Worm (Caenorhabditis elegans) whole organism, young adult: ENCODE results near the gene Y73B6BL.12.

ENCODE experiments used
- D2030.7 ChIP-seq: fragments of 200-800 bp; sonication (Bioruptor generic); IDR thresholded peaks from 2 replicates; pipeline ENCODE4 v1.3.6; 2022; ENCODE audit warnings: missing genetic modification reagents, missing genetic modification characterization, missing compliant biosample characterization
- F22D6.2 ChIP-seq: sonication (generic microtip); optimal IDR thresholded peaks from 2 replicates; lab custom pipeline; 2016; ENCODE audit warnings: mild to moderate bottlenecking, missing genetic modification characterization, missing compliant biosample characterization
- F39B2.1 ChIP-seq: fragments of 200-800 bp; sonication (Bioruptor generic); IDR thresholded peaks from 2 replicates; pipeline ENCODE4 v1.3.6; 2022; ENCODE audit warnings: missing genetic modification reagents, missing genetic modification characterization, missing compliant biosample characterization
- F57C9.4 ChIP-seq: sonication (generic microtip); optimal IDR thresholded peaks from 2 replicates; lab custom pipeline; 2017; ENCODE audit warnings: mild to moderate bottlenecking, missing genetic modification characterization, missing compliant biosample characterization
- K11D2.4 ChIP-seq: fragments of 200-800 bp; sonication (Bioruptor generic); IDR thresholded peaks from 2 replicates; pipeline ENCODE4 v1.3.6; 2022; ENCODE audit warnings: missing genetic modification reagents, missing genetic modification characterization, missing compliant biosample characterization
- T07F8.4 ChIP-seq: sonication (generic microtip); optimal IDR thresholded peaks from 2 replicates; lab custom pipeline; 2016; ENCODE audit warnings: mild to moderate bottlenecking, missing genetic modification characterization, moderate library complexity, missing compliant biosample characterization
- T26A5.8 ChIP-seq: sonication (generic microtip); optimal IDR thresholded peaks from 2 replicates; lab custom pipeline; 2016; ENCODE audit warnings: missing genetic modification characterization, missing compliant biosample characterization
- Y53F4B.3 ChIP-seq: fragments of 200-800 bp; sonication (Bioruptor generic); IDR thresholded peaks from 2 replicates; pipeline ENCODE4 v1.3.6; 2022; ENCODE audit warnings: missing genetic modification reagents, missing genetic modification characterization, missing compliant biosample characterization
- Y56A3A.18 ChIP-seq: fragments of 200-800 bp; sonication (Bioruptor generic); IDR thresholded peaks from 2 replicates; pipeline ENCODE4 v1.3.6; 2022; ENCODE audit warnings: missing genetic modification reagents, missing genetic modification characterization, missing compliant biosample characterization
- Y95B8A.8 ChIP-seq: fragments of 200-800 bp; sonication (Bioruptor generic); IDR thresholded peaks from 2 replicates; pipeline ENCODE4 v1.3.6; 2022; ENCODE audit warnings: missing genetic modification reagents, missing genetic modification characterization, missing compliant biosample characterization
- akir-1 ChIP-seq: fragments of 200-800 bp; sonication (Bioruptor generic); optimal IDR thresholded peaks from 2 replicates; lab custom pipeline; 2018; ENCODE audit warnings: mild to moderate bottlenecking, missing genetic modification characterization, moderate library complexity, missing compliant biosample characterization
- aptf-2 ChIP-seq: fragments of 200-800 bp; sonication (Bioruptor generic); conservative IDR thresholded peaks from 2 replicates; pipeline ENCODE4 v1.3.6; 2022; ENCODE audit warnings: missing genetic modification reagents, missing genetic modification characterization, missing compliant biosample characterization
- aptf-3 ChIP-seq: fragments of 200-800 bp; sonication (Bioruptor generic); IDR thresholded peaks from 2 replicates; pipeline ENCODE4 v1.3.6; 2022; ENCODE audit warnings: missing genetic modification characterization, missing compliant biosample characterization
- cebp-1 ChIP-seq, 2 experiments: fragments of 200-800 bp in 1 of 2; sonication (Bioruptor generic) in 1 of 2; sonication (generic microtip) in 1 of 2; IDR thresholded peaks in 1 of 2; optimal IDR thresholded peaks in 1 of 2; 2 replicates each; pipeline versions ENCODE4 v1.3.6 to Lab custom; 2017 to 2022; ENCODE audit warnings: missing compliant biosample characterization in 2 of 2, missing genetic modification characterization in 2 of 2, mild to moderate bottlenecking in 1 of 2, missing genetic modification reagents in 1 of 2, moderate library complexity in 1 of 2
- cebp-2 ChIP-seq: fragments of 200-800 bp; sonication (Bioruptor generic); IDR thresholded peaks from 2 replicates; pipeline ENCODE4 v1.3.6; 2022; ENCODE audit warnings: missing genetic modification characterization, missing compliant biosample characterization
- ceh-100 ChIP-seq: fragments of 200-800 bp; sonication (Bioruptor generic); IDR thresholded peaks from 2 replicates; pipeline ENCODE4 v1.3.6; 2022; ENCODE audit warnings: missing genetic modification reagents, missing genetic modification characterization, missing compliant biosample characterization
- ceh-27 ChIP-seq: fragments of 200-800 bp; sonication (Bioruptor generic); optimal IDR thresholded peaks from 2 replicates; lab custom pipeline; 2018; ENCODE audit warnings: mild to moderate bottlenecking, missing genetic modification characterization, moderate library complexity, missing compliant biosample characterization
- ets-4 ChIP-seq: fragments of 200-800 bp; sonication (Bioruptor generic); optimal IDR thresholded peaks from 2 replicates; lab custom pipeline; 2018; ENCODE audit warnings: mild to moderate bottlenecking, missing genetic modification characterization, missing compliant biosample characterization
- fkh-3 ChIP-seq: sonication (generic microtip); optimal IDR thresholded peaks from 2 replicates; lab custom pipeline; 2016; ENCODE audit warnings: mild to moderate bottlenecking, missing genetic modification characterization, missing compliant biosample characterization
- hlh-26 ChIP-seq: fragments of 200-800 bp; sonication (Bioruptor generic); conservative IDR thresholded peaks from 2 replicates; pipeline ENCODE4 v1.3.6; 2022; ENCODE audit warnings: missing genetic modification reagents, missing genetic modification characterization, missing compliant biosample characterization
- let-607 ChIP-seq, 2 experiments: fragments of 200-800 bp in 1 of 2; sonication (Bioruptor generic) in 1 of 2; sonication (generic microtip) in 1 of 2; optimal IDR thresholded peaks; 2 replicates each; lab custom pipeline; 2016 to 2018; ENCODE audit warnings: mild to moderate bottlenecking in 2 of 2, missing compliant biosample characterization in 2 of 2, missing genetic modification characterization in 2 of 2, moderate library complexity in 2 of 2, missing genotype in 1 of 2
- lin-26 ChIP-seq: fragments of 200-800 bp; sonication (Bioruptor generic); IDR thresholded peaks from 2 replicates; pipeline ENCODE4 v1.3.6; 2022; ENCODE audit warnings: missing genetic modification reagents, missing genetic modification characterization, missing compliant biosample characterization
- lin-35 ChIP-seq, 3 experiments: fragments of 150-350 bp in 2 of 3; sonication (generic microtip) in 1 of 3; optimal IDR thresholded peaks; 2 replicates each; lab custom pipeline; 2014 to 2018; ENCODE audit warnings: missing biosample characterization in 3 of 3, missing genetic modification characterization in 3 of 3, missing genetic modification reagents in 3 of 3
- lin-54 ChIP-seq: fragments of 200-800 bp; sonication (Bioruptor generic); optimal IDR thresholded peaks from 2 replicates; lab custom pipeline; 2018; ENCODE audit warnings: mild to moderate bottlenecking, missing genetic modification characterization, missing compliant biosample characterization
- lir-1 ChIP-seq: fragments of 200-800 bp; sonication (Bioruptor generic); conservative IDR thresholded peaks from 2 replicates; pipeline ENCODE4 v1.3.6; 2022; ENCODE audit warnings: missing genetic modification reagents, missing genetic modification characterization, missing compliant biosample characterization
- madf-6 ChIP-seq: fragments of 200-800 bp; sonication (Bioruptor generic); IDR thresholded peaks from 2 replicates; pipeline ENCODE4 v1.3.6; 2022; ENCODE audit warnings: missing genetic modification reagents, missing genetic modification characterization, missing compliant biosample characterization
- mel-28 ChIP-seq: sonication (generic microtip); optimal IDR thresholded peaks from 2 replicates; lab custom pipeline; 2016; ENCODE audit warnings: borderline replicate concordance, mild to moderate bottlenecking, missing genetic modification characterization, missing compliant biosample characterization
- nfya-2 ChIP-seq: fragments of 200-800 bp; sonication (Bioruptor generic); IDR thresholded peaks from 2 replicates; pipeline ENCODE4 v1.3.6; 2022; ENCODE audit warnings: missing genetic modification reagents, missing genetic modification characterization, missing compliant biosample characterization
- nfyb-1 ChIP-seq: fragments of 200-800 bp; sonication (Bioruptor generic); IDR thresholded peaks from 2 replicates; pipeline ENCODE4 v1.3.6; 2022; ENCODE audit warnings: missing genetic modification reagents, missing genetic modification characterization, missing compliant biosample characterization
- nhr-27 ChIP-seq: fragments of 200-800 bp; sonication (Bioruptor generic); optimal IDR thresholded peaks from 2 replicates; lab custom pipeline; 2018; ENCODE audit warnings: mild to moderate bottlenecking, missing genetic modification characterization, moderate library complexity, missing compliant biosample characterization
- nhr-90 ChIP-seq: sonication (generic microtip); optimal IDR thresholded peaks from 2 replicates; lab custom pipeline; 2016; ENCODE audit warnings: missing genotype, mild to moderate bottlenecking, missing genetic modification characterization, missing compliant biosample characterization
- rcor-1 ChIP-seq: fragments of 200-800 bp; sonication (Bioruptor generic); IDR thresholded peaks from 2 replicates; pipeline ENCODE4 v1.3.6; 2022; ENCODE audit warnings: missing genetic modification reagents, missing genetic modification characterization, missing compliant biosample characterization
- repo-1 ChIP-seq: sonication (generic microtip); optimal IDR thresholded peaks from 2 replicates; lab custom pipeline; 2017; ENCODE audit warnings: mild to moderate bottlenecking, missing genetic modification characterization, missing compliant biosample characterization
- rpc-1 ChIP-seq, 2 experiments: fragments of 150-350 bp in 1 of 2; sonication (generic microtip) in 1 of 2; optimal IDR thresholded peaks; 2 replicates each; lab custom pipeline; 2014 to 2018; ENCODE audit warnings: missing biosample characterization in 1 of 2, missing genetic modification characterization in 1 of 2, missing genetic modification reagents in 1 of 2, missing genotype in 1 of 2
- sdz-38 ChIP-seq: sonication (generic microtip); optimal IDR thresholded peaks from 2 replicates; lab custom pipeline; 2016; ENCODE audit warnings: missing genotype, missing genetic modification characterization, missing compliant biosample characterization
- sea-2 ChIP-seq: fragments of 200-800 bp; sonication (Bioruptor generic); IDR thresholded peaks from 2 replicates; pipeline ENCODE4 v1.3.6; 2022; ENCODE audit warnings: missing genetic modification characterization, missing compliant biosample characterization
- snpc-1.1 ChIP-seq: sonication (generic microtip); optimal IDR thresholded peaks from 2 replicates; lab custom pipeline; 2017; ENCODE audit warnings: missing genetic modification characterization, mild to moderate bottlenecking, missing compliant biosample characterization, antibody characterized with exemption, moderate library complexity, missing genotype, missing genetic modification reagents; ENCODE audit not compliant: insufficient read depth
- somi-1 ChIP-seq: fragments of 200-800 bp; sonication (Bioruptor generic); optimal IDR thresholded peaks from 2 replicates; lab custom pipeline; 2018; ENCODE audit warnings: mild to moderate bottlenecking, missing genetic modification characterization, missing compliant biosample characterization
- tbp1 ChIP-seq: fragments of 200-800 bp; sonication (Bioruptor generic); optimal IDR thresholded peaks from 2 replicates; lab custom pipeline; 2018; ENCODE audit warnings: mild to moderate bottlenecking, missing genetic modification characterization, missing compliant biosample characterization
- tbx-9 ChIP-seq: sonication (generic microtip); optimal IDR thresholded peaks from 2 replicates; lab custom pipeline; 2016; ENCODE audit warnings: borderline replicate concordance, missing genetic modification characterization, inconsistent platforms, missing compliant biosample characterization
- tlf-1 ChIP-seq: fragments of 200-800 bp; sonication (Bioruptor generic); optimal IDR thresholded peaks from 2 replicates; lab custom pipeline; 2018; ENCODE audit warnings: mild to moderate bottlenecking, missing genetic modification characterization, missing compliant biosample characterization
- unc-130 ChIP-seq: sonication (generic microtip); optimal IDR thresholded peaks from 2 replicates; lab custom pipeline; 2016; ENCODE audit warnings: missing genetic modification reagents, missing genetic modification characterization, missing compliant biosample characterization
- unc-62 ChIP-seq: fragments of 150-350 bp; optimal IDR thresholded peaks from 2 replicates; lab custom pipeline; 2014; ENCODE audit warnings: missing biosample characterization, missing genetic modification reagents, missing genetic modification characterization
- zim-3 ChIP-seq: sonication (generic microtip); optimal IDR thresholded peaks from 2 replicates; lab custom pipeline; 2017; ENCODE audit warnings: mild to moderate bottlenecking, missing genetic modification characterization, moderate library complexity, missing compliant biosample characterization
- ztf-25 ChIP-seq: fragments of 200-800 bp; sonication (Bioruptor generic); IDR thresholded peaks from 2 replicates; pipeline ENCODE4 v1.3.6; 2022; ENCODE audit warnings: missing genetic modification reagents, missing genetic modification characterization, missing compliant biosample characterization
- ztf-26 ChIP-seq: sonication (generic microtip); optimal IDR thresholded peaks from 2 replicates; lab custom pipeline; 2017; ENCODE audit warnings: missing genetic modification characterization, missing compliant biosample characterization
- ztf-3 ChIP-seq: fragments of 200-800 bp; sonication (Bioruptor generic); optimal IDR thresholded peaks from 2 replicates; lab custom pipeline; 2018; ENCODE audit warnings: mild to moderate bottlenecking, missing genetic modification characterization, missing compliant biosample characterization

Y73B6BL.12 gene

ce11 chrIV:6325772-6326171 is 8.5 kb upstream of the Y73B6BL.12 start:
- TF ChIP-seq tbp1 (GFP tag; lab: Kevin White, UChicago) (peak; percentile 29), Y56A3A.18 (GFP tag; lab: Robert Waterston, UW) (0 out of 2 replicates have a peak, but pooled peaks have one; percentile 71), T07F8.4 (no peak), unc-130 (GFP tag; lab: Kevin White, UChicago) (peak; percentile 9), D2030.7 (GFP tag; lab: Robert Waterston, UW) (no peak; the same call in 1 of the 2 replicates), rcor-1 (no peak), lin-54 (GFP tag; lab: Kevin White, UChicago) (peak; percentile 31), ceh-100 (no peak), ztf-3 (GFP tag; lab: Kevin White, UChicago) (no peak), nhr-27 (tag; lab: Kevin White, UChicago) (peak; percentile 71), ztf-26 (tag; lab: Kevin White, UChicago) (no peak), somi-1 (GFP tag; lab: Kevin White, UChicago) (no peak), cebp-2 (0 out of 2 replicates have a peak, but pooled peaks have one; percentile 39), snpc-1.1 (tag; lab: Kevin White, UChicago) (no peak), lin-35 (GFP tag; optimal IDR thresholded peaks at IDR 0.05; lab: Kevin White, UChicago) (no peak), unc-62 (GFP tag; lab: Kevin White, UChicago) (no peak), nfyb-1 (GFP tag; lab: Robert Waterston, UW) (peak; percentile 58), K11D2.4 (GFP tag; lab: Robert Waterston, UW) (no peak), fkh-3 (no peak), cebp-1 (GFP tag; IDR thresholded peaks at IDR 0.05; lab: Robert Waterston, UW) (no peak), cebp-1 (tag; optimal IDR thresholded peaks at IDR 0.05; lab: Kevin White, UChicago) (peak; percentile 18), ztf-25 (GFP tag; lab: Robert Waterston, UW) (no peak), F22D6.2 (tag; lab: Kevin White, UChicago) (no peak), lir-1 (GFP tag; lab: Robert Waterston, UW) (no peak), tbx-9 (tag; lab: Kevin White, UChicago) (peak; percentile 32), hlh-26 (GFP tag; lab: Robert Waterston, UW) (no peak), nfya-2 (GFP tag; lab: Robert Waterston, UW) (no peak), aptf-3 (GFP tag; lab: Robert Waterston, UW) (0 out of 2 replicates have a peak, but pooled peaks have one; percentile 66), madf-6 (GFP tag; lab: Robert Waterston, UW) (peak; percentile 46), akir-1 (no peak), mel-28 (tag; lab: Kevin White, UChicago) (no peak), sdz-38 (tag; lab: Kevin White, UChicago) (no peak), T26A5.8 (peak; percentile 61), let-607 (tag; optimal IDR thresholded peaks at IDR 0.05; lab: Kevin White, UChicago) (no peak), nhr-90 (tag; lab: Kevin White, UChicago) (no peak), lin-26 (GFP tag; lab: Robert Waterston, UW) (no peak), Y53F4B.3 (no peak), F39B2.1 (GFP tag; lab: Robert Waterston, UW) (0 out of 2 replicates have a peak, but pooled peaks have one; percentile 31), rpc-1 (optimal IDR thresholded peaks at IDR 0.05; lab: Kevin White, UChicago) (no peak), rpc-1 (tag; optimal IDR thresholded peaks at IDR 0.05; lab: Kevin White, UChicago) (no peak), repo-1 (tag; lab: Kevin White, UChicago) (no peak), F57C9.4 (tag; lab: Kevin White, UChicago) (peak; percentile 67), ceh-27 (no peak), tlf-1 (GFP tag; lab: Kevin White, UChicago) (no peak), zim-3 (tag; lab: Kevin White, UChicago) (no peak), sea-2 (GFP tag; lab: Robert Waterston, UW) (no peak), Y95B8A.8 (GFP tag; lab: Robert Waterston, UW) (no peak), ets-4 (no peak), aptf-2 (no peak)
